Worm (Caenorhabditis elegans): ENCODE measurements around the gene sulp-2.

ce11 chrX:5567454-5567853 lies 31.7 kb downstream of the sulp-2 start, which contains the start of gene mec-2:
- TF ChIP-seq F49E8.2 (tag; optimal IDR thresholded peaks at IDR 0.05; ENCODE audit: insufficient read depth) = no peak
- TF ChIP-seq Y53F4B.3 (GFP tag; IDR thresholded peaks at IDR 0.05) = no peak
- TF ChIP-seq madf-3 (GFP tag; IDR thresholded peaks at IDR 0.05) = no peak
- TF ChIP-seq ets-4 (GFP tag; optimal IDR thresholded peaks at IDR 0.05) = no peak
- no peak for TF ChIP-seq Y67H2A.10 (GFP tag; conservative IDR thresholded peaks at IDR 0.05)
- no peak for TF ChIP-seq F37B4.10 (GFP tag; IDR thresholded peaks at IDR 0.05)
- TF ChIP-seq fkh-3 (tag; optimal IDR thresholded peaks at IDR 0.05) = no peak
- no peak for TF ChIP-seq lsl-1 (GFP tag; optimal IDR thresholded peaks at IDR 0.05)
- no peak for TF ChIP-seq nhr-90 (tag; optimal IDR thresholded peaks at IDR 0.05)
